Worm (Caenorhabditis elegans) whole organism, mixed stage, embryonic: ENCODE results near the gene AH9.1.

ENCODE experiments used
- blmp-1 ChIP-seq: fragments of 150-350 bp; optimal IDR thresholded peaks from 2 replicates; lab custom pipeline; 2014; ENCODE audit warnings: missing biosample characterization, missing genetic modification characterization
- ceh-83 ChIP-seq: fragments of 200-800 bp; sonication (Bioruptor generic); optimal IDR thresholded peaks from 2 replicates; lab custom pipeline; 2018; ENCODE audit warnings: mild to moderate bottlenecking, missing genetic modification characterization, missing compliant biosample characterization
- drap-1 ChIP-seq: fragments of 200-800 bp; sonication (Bioruptor generic); optimal IDR thresholded peaks from 3 replicates; lab custom pipeline; 2018; ENCODE audit warnings: mild to moderate bottlenecking, missing genetic modification characterization, missing compliant biosample characterization
- lsy-2 ChIP-seq: fragments of 150-350 bp; optimal IDR thresholded peaks from 2 replicates; lab custom pipeline; 2014; ENCODE audit warnings: missing biosample characterization, missing genetic modification characterization
- nhr-237 ChIP-seq: fragments of 150-350 bp; optimal IDR thresholded peaks from 2 replicates; lab custom pipeline; 2014; ENCODE audit warnings: missing biosample characterization, missing genetic modification characterization
- nhr-28 ChIP-seq: fragments of 150-350 bp; optimal IDR thresholded peaks from 2 replicates; lab custom pipeline; 2014; ENCODE audit warnings: missing biosample characterization, missing genetic modification characterization
- pha-4 ChIP-seq: fragments of 150-350 bp; optimal IDR thresholded peaks from 2 replicates; lab custom pipeline; 2018; ENCODE audit warnings: missing biosample characterization, missing genetic modification reagents, missing genetic modification characterization

AH9.1 gene

DNA sequence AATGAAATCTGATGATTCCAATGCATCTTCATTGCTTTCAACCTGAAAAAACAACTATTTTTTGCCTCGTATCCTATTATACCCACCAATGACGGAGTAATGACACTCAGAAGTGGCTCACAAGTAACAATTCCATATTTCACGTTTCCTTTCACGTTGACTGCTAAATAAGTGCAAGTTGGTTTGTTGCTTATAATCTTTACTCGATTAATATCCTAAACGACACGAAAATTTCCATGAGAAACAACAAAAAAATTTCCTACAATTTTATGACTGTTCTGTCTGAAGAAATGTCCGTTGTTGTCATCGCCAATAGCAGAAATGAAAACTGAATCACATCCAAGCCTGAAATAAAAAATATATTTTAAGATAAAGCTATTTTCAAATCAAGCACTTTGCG, 49.4 kb downstream of the AH9.1 start:
- TF ChIP-seq blmp-1 (tag; lab: Kevin White, UChicago) (no peak), ceh-83 (GFP tag; lab: Kevin White, UChicago) (no peak), pha-4 (tag; lab: Kevin White, UChicago) (no peak), lsy-2 (tag; lab: Kevin White, UChicago) (no peak), drap-1 (GFP tag; lab: Kevin White, UChicago) (no peak), nhr-28 (tag; lab: Kevin White, UChicago) (no peak), nhr-237 (tag; lab: Kevin White, UChicago) (no peak)
